Fruit fly (Drosophila melanogaster) whole organism, embryonic: Measurements from ENCODE around the gene CG34030.

Experiments
- Bteb2 ChIP-seq: fragments of 200-800 bp; sonication (Bioruptor generic); optimal IDR thresholded peaks from 2 replicates; lab custom pipeline; 2016; ENCODE audit warnings: missing biosample characterization, missing genetic modification characterization
- CG11560 ChIP-seq: fragments of 200-800 bp; sonication (Bioruptor generic); IDR thresholded peaks from 3 replicates; pipeline ENCODE4 v1.3.6; 2022; ENCODE audit warnings: missing biosample characterization, missing genetic modification characterization
- CG12744 ChIP-seq: fragments of 200-800 bp; sonication (Bioruptor generic); optimal IDR thresholded peaks from 2 replicates; lab custom pipeline; 2016; ENCODE audit warnings: missing biosample characterization, missing genetic modification characterization
- CG15514 ChIP-seq: fragments of 200-800 bp; sonication (Bioruptor generic); optimal IDR thresholded peaks from 3 replicates; lab custom pipeline; 2017; ENCODE audit warnings: missing biosample characterization, missing genetic modification characterization, mild to moderate bottlenecking, moderate library complexity, missing genetic modification reagents
- CG17612 ChIP-seq: fragments of 200-800 bp; sonication (Bioruptor generic); IDR thresholded peaks from 2 replicates; pipeline ENCODE4 v1.3.6; 2022; ENCODE audit warnings: missing biosample characterization, missing genetic modification characterization
- CG30403 ChIP-seq: fragments of 200-800 bp; sonication (Bioruptor generic); optimal IDR thresholded peaks from 3 replicates; lab custom pipeline; 2016; ENCODE audit warnings: missing biosample characterization, missing genetic modification characterization
- CG3163 ChIP-seq: fragments of 200-800 bp; sonication (Bioruptor generic); optimal IDR thresholded peaks from 3 replicates; lab custom pipeline; 2016; ENCODE audit warnings: missing biosample characterization, missing genetic modification characterization
- CG32772 ChIP-seq: fragments of 200-800 bp; sonication (Bioruptor generic); IDR thresholded peaks from 2 replicates; pipeline ENCODE4 v1.3.6; 2022; ENCODE audit warnings: missing biosample characterization, missing genetic modification characterization
- CG33557 ChIP-seq: fragments of 200-800 bp; sonication (Bioruptor generic); optimal IDR thresholded peaks from 2 replicates; lab custom pipeline; 2019; ENCODE audit warnings: missing biosample characterization, mild to moderate bottlenecking, missing genetic modification characterization, moderate library complexity
- CG3726 ChIP-seq: fragments of 200-800 bp; sonication (Bioruptor generic); IDR thresholded peaks from 3 replicates; pipeline ENCODE4, ENCODE4 v1.3.6; 2022; ENCODE audit warnings: missing biosample characterization, missing genetic modification characterization
- CG6765 ChIP-seq: fragments of 200-800 bp; sonication (Bioruptor generic); optimal IDR thresholded peaks from 3 replicates; lab custom pipeline; 2017; ENCODE audit warnings: missing biosample characterization, mild to moderate bottlenecking, missing genetic modification characterization
- Dfd ChIP-seq, 2 experiments: fragments of >200 bp; optimal IDR thresholded peaks; 2 replicates each; lab custom pipeline; 2017; ENCODE audit warnings: missing biosample characterization in 2 of 2, missing genetic modification characterization in 2 of 2
- Ets65A ChIP-seq: fragments of 200-800 bp; sonication (Bioruptor generic); peaks from one replicate; lab custom pipeline; 2016; ENCODE audit warnings: missing biosample characterization, missing genetic modification characterization
- Hr39 ChIP-seq: fragments of >200 bp; optimal IDR thresholded peaks from 2 replicates; lab custom pipeline; 2017
- MTF-1 ChIP-seq: fragments of 200-800 bp; sonication (Bioruptor generic); optimal IDR thresholded peaks from 2 replicates; lab custom pipeline; 2018; ENCODE audit warnings: missing biosample characterization, mild to moderate bottlenecking, missing genetic modification characterization, borderline replicate concordance
- Meics ChIP-seq: fragments of 200-800 bp; sonication (Bioruptor generic); optimal IDR thresholded peaks from 2 replicates; lab custom pipeline; 2017; ENCODE audit warnings: missing biosample characterization, mild to moderate bottlenecking, missing genetic modification characterization
- NC2α ChIP-seq: fragments of 200-800 bp; sonication (Bioruptor generic); optimal IDR thresholded peaks from 2 replicates; lab custom pipeline; 2016; ENCODE audit warnings: missing biosample characterization, missing genetic modification characterization
- Nf-YB ChIP-seq: fragments of 200-800 bp; sonication (Bioruptor generic); optimal IDR thresholded peaks from 3 replicates; lab custom pipeline; 2019; ENCODE audit warnings: missing biosample characterization, mild to moderate bottlenecking, missing genetic modification characterization, moderate library complexity
- Nf-YC ChIP-seq: fragments of 200-800 bp; optimal IDR thresholded peaks from 3 replicates; lab custom pipeline; 2019; ENCODE audit warnings: missing biosample characterization, mild to moderate bottlenecking, missing genetic modification characterization, moderate library complexity
- Oaz ChIP-seq: fragments of 200-800 bp; sonication (Bioruptor generic); IDR thresholded peaks from 2 replicates; pipeline ENCODE4 v1.3.6; 2022; ENCODE audit warnings: missing biosample characterization, missing genetic modification characterization
- Poxn ChIP-seq: fragments of 200-800 bp; sonication (Bioruptor generic); IDR thresholded peaks from 2 replicates; pipeline ENCODE4 v1.3.6; 2022; ENCODE audit warnings: missing biosample characterization, missing genetic modification characterization
- Sry-β ChIP-seq: fragments of 200-800 bp; sonication (Bioruptor generic); optimal IDR thresholded peaks from 2 replicates; lab custom pipeline; 2018; ENCODE audit warnings: missing biosample characterization, mild to moderate bottlenecking, missing genetic modification characterization, moderate library complexity
- abd-A ChIP-seq: fragments of 200-800 bp; sonication (Bioruptor generic); optimal IDR thresholded peaks from 3 replicates; lab custom pipeline; 2019; ENCODE audit warnings: missing biosample characterization, mild to moderate bottlenecking, missing genetic modification characterization, moderate library complexity
- chn ChIP-seq: fragments of 200-800 bp; sonication (Bioruptor generic); optimal IDR thresholded peaks from 2 replicates; lab custom pipeline; 2016; ENCODE audit warnings: missing biosample characterization, missing genetic modification characterization
- dysf ChIP-seq: fragments of 200-800 bp; sonication (Bioruptor generic); IDR thresholded peaks from 3 replicates; pipeline ENCODE4 v1.3.6; 2022; ENCODE audit warnings: missing biosample characterization, missing genetic modification characterization
- grau ChIP-seq: fragments of 200-800 bp; optimal IDR thresholded peaks from 3 replicates; lab custom pipeline; 2019; ENCODE audit warnings: missing biosample characterization, mild to moderate bottlenecking, missing genetic modification characterization, moderate library complexity
- klu ChIP-seq: fragments of 200-800 bp; sonication (Bioruptor generic); IDR thresholded peaks from 2 replicates; pipeline ENCODE4 v1.3.6; 2022; ENCODE audit warnings: missing biosample characterization, missing genetic modification characterization
- row ChIP-seq: fragments of 200-800 bp; sonication (Bioruptor generic); IDR thresholded peaks from 3 replicates; pipeline ENCODE4 v1.3.6; 2022; ENCODE audit warnings: missing biosample characterization, missing genetic modification characterization
- so ChIP-seq: fragments of 200-800 bp; sonication (Bioruptor generic); IDR thresholded peaks from 3 replicates; pipeline ENCODE4 v1.3.6; 2022; ENCODE audit warnings: missing biosample characterization, missing genetic modification characterization
- sug ChIP-seq: fragments of 200-800 bp; optimal IDR thresholded peaks from 2 replicates; lab custom pipeline; 2019; ENCODE audit warnings: missing biosample characterization, mild to moderate bottlenecking, missing genetic modification characterization, moderate library complexity
- ttk ChIP-seq: fragments of 200-800 bp; sonication (Bioruptor generic); IDR thresholded peaks from 2 replicates; pipeline ENCODE4 v2.1.2; 2022; ENCODE audit warnings: missing biosample characterization, missing genetic modification characterization
- wek ChIP-seq: fragments of 200-800 bp; sonication (Bioruptor generic); optimal IDR thresholded peaks from 3 replicates; lab custom pipeline; 2018; ENCODE audit warnings: missing biosample characterization, mild to moderate bottlenecking, missing genetic modification characterization, moderate library complexity

The CG34030 gene

dm6 chr3L:7069099-7069498, 5.9 kb downstream of the CG34030 start, which contains the start of gene CG32391:
Gene CG32391, minus strand, starts transcription at chr3L:7069199.
- TF ChIP-seq Ets65A (GFP tag; lab: Kevin White, UChicago) (peak; percentile 29), so (GFP tag; lab: Robert Waterston, UW) (no peak), sug (tag; lab: Kevin White, UChicago) (no peak), Sry-β (GFP tag; lab: Kevin White, UChicago) (no peak), MTF-1 (GFP tag; lab: Kevin White, UChicago) (no peak)
- TF ChIP-seq, all 482 proteins: peak for 1

dm6 chr3L:7066014-7066413, 9.0 kb downstream of the CG34030 start, which contains the start of gene CG14823:
Gene CG14823, plus strand, starts transcription at chr3L:7066314.
- no peak for TF ChIP-seq CG33557 (GFP tag; lab: Kevin White, UChicago)
- no peak for TF ChIP-seq Nf-YB (GFP tag; lab: Kevin White, UChicago)
- no peak for TF ChIP-seq chn (GFP tag; lab: Kevin White, UChicago)
- no peak for TF ChIP-seq NC2α (GFP tag; lab: Kevin White, UChicago)
- no peak for TF ChIP-seq wek (GFP tag; lab: Kevin White, UChicago)
- TF ChIP-seq Meics (GFP tag; lab: Kevin White, UChicago) = no peak
- no peak for TF ChIP-seq dysf (GFP tag; lab: Robert Waterston, UW)
- no peak for TF ChIP-seq abd-A (tag; lab: Kevin White, UChicago)

dm6 chr3L:7058401-7058999, 16.5 kb downstream of the CG34030 start:
- TF ChIP-seq row (GFP tag; lab: Robert Waterston, UW) = peak; percentile 31; the same call in 1 of the 3 replicates
- no peak for TF ChIP-seq CG6765
- TF ChIP-seq CG15514 (GFP tag; lab: Kevin White, UChicago) = peak; percentile 97
- TF ChIP-seq CG12744 (GFP tag; lab: Kevin White, UChicago) = no peak
- TF ChIP-seq, all 482 proteins: peak for 2

- TF ChIP-seq Bteb2 (GFP tag; lab: Kevin White, UChicago) (no peak), Hr39 (lab: Kevin White, UChicago) (peak; percentile 68)
Measured at dm6 chr3L:7037843-7038242, 37.2 kb downstream of the CG34030 start.

- peak; percentile 59 for TF ChIP-seq Hr39 (lab: Kevin White, UChicago)
- TF ChIP-seq CG11560 (tag; lab: Robert Waterston, UW) = no peak
Measured at dm6 chr3L:7035037-7035436, 40.0 kb downstream of the CG34030 start.

dm6 chr3L:7026694-7027093, 48.4 kb downstream of the CG34030 start, which contains the start of gene CG17744:
Gene CG17744, minus strand, starts transcription at chr3L:7026794.
- TF ChIP-seq CG17612 (GFP tag; lab: Robert Waterston, UW) = no peak
- no peak for TF ChIP-seq CG3726
- TF ChIP-seq Poxn = no peak
- no peak for TF ChIP-seq Dfd (GFP tag; optimal IDR thresholded peaks at IDR 0.05; lab: Kevin White, UChicago)
- no peak for TF ChIP-seq CG3163 (GFP tag; lab: Kevin White, UChicago)
- no peak for TF ChIP-seq CG32772
- TF ChIP-seq Nf-YC (tag; lab: Kevin White, UChicago) = no peak
- TF ChIP-seq grau = no peak
- TF ChIP-seq klu = no peak
- TF ChIP-seq ttk (GFP tag; lab: Robert Waterston, UW) = no peak
- no peak for TF ChIP-seq CG30403 (GFP tag; lab: Kevin White, UChicago)
- no peak for TF ChIP-seq Oaz (GFP tag; lab: Robert Waterston, UW)
